Fruit fly (Drosophila melanogaster) whole organism, larva: ENCODE measurements around the gene CG33969.

Experiments used
- noc ChIP-seq: fragments of 200-800 bp; sonication (Bioruptor generic); optimal IDR thresholded peaks from 3 replicates; lab custom pipeline; 2019; ENCODE audit warnings: missing biosample characterization, mild to moderate bottlenecking, missing genetic modification characterization, moderate library complexity

CG33969 gene

DNA sequence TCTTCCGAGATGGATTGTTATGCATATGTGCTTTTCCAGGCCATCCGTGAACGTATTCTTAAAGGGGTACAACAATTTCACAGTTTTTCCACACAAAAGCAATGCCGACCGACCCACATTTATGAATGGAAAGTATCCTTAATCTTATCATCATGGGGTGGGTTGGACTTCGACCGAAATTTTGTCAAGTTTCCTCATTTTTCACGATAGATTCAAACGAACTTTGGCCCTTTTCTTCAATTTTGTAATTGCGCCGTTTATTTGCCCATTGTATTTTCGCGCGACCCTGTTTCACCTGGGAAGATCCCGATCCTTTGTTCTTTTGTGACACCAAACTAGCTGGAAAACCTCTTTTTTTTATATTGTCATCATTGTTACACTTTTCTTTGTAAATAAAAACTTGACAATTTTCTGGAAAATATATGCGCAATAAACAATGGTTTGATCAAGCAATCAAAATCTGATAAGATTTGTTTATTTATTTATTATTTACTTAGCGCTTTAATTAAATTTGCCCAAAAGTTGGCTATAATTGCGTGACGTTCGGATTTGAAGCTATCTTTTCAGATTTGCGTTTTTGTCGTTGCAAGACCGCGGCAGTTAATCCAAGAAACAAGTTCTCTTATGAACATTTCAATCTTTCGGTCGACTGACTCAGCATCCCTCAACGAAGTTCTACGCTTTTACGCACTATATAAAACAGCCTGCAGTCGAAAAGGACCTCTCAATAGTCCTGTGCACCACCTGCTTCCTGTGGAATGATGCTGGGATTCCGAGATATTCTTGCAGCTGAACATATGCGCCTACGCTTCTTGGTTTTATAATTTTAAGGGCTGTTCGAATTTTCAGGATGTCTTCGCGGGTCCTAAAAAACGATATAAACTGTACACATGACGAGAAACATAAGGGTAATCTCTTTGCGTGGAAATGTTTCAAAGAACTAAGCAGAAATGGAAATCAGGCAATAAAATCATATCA, 12.9 kb upstream of the CG33969 start:
- TF ChIP-seq noc (tag; lab: Kevin White, UChicago), result no peak

DNA sequence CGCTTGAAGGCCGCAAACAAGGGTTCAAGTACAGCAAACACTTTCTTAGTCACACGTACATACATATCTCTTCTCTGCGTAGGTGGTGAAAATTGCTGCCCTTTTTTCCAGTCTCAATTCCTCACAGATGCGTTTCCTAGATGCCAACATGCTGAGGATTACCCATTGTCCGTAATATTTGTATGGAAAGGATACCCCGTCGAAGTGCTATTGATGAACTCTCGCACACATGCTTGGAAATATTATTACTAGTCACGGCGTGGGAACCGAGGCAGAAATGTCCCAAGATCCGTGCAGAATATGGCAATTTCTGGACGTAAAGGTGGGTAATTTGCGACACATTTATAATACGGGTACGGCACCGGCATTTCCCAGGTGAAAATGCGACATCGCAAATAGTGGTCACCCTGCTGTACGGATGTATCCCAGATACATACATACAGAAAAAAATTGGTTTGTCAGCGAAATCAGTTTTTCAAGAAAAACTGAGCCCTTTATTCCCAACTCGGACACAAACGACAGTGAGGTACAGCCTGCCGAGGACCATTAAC, 12.1 kb upstream of the CG33969 start:
- no peak for TF ChIP-seq noc (tag; lab: Kevin White, UChicago)

DNA sequence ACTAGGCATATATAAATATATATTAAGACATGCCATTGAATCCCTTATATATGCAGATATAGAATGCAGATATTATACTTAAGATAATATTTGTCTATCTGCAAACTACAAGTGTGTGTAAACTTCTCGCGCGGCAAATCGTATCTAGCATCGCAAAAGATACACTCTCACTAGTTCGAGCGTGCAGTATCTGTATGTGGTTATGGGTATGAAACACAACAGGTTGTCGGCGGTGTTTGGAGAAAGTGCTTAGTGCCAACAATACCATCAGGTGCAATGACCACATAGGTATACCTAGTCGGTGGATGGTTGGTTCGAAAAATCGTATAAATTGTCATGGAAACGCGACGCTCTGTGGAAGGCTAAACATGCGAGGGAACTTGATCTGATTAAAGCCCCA, 11.2 kb upstream of the CG33969 start:
- no peak for TF ChIP-seq noc (tag; lab: Kevin White, UChicago)

DNA sequence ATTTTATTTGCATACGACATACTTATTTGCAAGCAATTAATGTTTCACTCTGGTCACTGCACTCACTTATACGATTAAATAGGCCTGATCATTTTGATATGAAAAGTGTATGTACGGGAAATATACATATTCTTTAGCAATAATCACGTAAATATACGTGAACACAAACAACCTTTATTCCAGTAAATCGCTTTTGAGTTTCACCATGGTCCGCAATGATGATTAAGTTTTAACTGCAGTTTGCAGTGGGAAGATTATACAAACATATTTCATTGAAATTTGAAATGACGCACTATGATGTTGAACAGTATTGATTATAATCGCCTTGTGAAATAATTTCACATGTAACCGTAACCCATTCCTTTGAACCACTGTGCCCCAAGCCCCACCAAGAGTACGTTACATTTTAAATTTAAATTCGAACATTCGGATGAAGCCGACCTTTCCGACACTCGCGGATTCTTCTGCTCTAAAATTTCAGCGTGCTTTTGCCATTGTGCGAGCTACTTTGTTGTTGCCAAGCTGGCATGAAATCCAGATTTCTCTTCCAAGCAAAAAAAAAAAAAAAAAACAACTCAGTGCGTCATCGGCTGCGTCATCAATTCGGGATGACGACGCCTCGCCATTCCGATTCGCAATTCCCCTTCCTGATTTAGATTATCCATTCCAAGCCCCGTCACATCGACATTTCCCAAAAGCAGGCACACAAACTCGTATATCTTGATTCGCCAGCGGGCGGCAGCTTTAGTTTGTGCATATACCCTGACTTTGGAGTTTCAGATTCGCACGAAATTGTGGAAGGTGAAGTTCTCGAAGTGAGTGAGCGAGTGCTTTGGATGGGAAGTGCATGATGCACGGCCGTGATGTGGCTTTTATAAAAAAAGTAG, 10.4 kb upstream of the CG33969 start:
- no peak for TF ChIP-seq noc (tag; lab: Kevin White, UChicago)

DNA sequence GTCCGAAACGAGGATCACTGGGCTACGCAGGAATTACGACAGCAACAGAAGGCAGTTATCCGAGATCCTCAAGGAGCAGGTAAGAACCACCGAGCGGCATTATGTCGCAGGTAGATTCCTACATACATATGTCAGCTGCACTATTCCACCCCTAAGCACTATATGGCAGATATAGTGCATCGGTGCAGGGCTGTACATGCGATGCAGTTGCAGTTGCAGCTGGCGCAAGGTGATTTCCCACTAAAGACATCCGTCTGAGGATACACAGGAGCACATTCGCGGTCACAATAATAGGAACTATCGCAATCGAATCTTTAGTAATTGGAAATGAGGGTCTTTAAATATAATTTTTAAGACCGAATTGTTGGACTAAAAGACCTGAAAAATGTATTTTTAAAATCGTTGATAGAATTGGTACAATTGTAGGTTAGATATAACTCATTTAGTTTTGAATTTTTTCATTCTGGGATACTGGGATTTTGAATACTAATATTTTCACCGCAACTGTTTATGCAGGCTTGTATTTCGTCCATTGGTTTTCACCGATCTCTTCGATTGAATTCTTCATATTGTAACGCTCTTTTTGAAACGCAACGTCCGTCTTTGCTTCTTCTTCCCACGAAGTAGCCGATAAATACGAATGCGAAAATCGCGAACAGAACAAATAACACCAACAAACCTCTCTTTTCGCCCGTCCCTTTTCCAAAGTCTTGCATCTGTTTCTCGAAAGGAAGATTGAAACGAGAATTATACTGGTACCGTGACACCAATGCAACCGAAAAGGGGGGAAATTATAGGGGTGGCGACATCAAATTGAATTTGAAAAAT, 9.5 kb upstream of the CG33969 start:
- no peak for TF ChIP-seq noc (tag; lab: Kevin White, UChicago)

DNA sequence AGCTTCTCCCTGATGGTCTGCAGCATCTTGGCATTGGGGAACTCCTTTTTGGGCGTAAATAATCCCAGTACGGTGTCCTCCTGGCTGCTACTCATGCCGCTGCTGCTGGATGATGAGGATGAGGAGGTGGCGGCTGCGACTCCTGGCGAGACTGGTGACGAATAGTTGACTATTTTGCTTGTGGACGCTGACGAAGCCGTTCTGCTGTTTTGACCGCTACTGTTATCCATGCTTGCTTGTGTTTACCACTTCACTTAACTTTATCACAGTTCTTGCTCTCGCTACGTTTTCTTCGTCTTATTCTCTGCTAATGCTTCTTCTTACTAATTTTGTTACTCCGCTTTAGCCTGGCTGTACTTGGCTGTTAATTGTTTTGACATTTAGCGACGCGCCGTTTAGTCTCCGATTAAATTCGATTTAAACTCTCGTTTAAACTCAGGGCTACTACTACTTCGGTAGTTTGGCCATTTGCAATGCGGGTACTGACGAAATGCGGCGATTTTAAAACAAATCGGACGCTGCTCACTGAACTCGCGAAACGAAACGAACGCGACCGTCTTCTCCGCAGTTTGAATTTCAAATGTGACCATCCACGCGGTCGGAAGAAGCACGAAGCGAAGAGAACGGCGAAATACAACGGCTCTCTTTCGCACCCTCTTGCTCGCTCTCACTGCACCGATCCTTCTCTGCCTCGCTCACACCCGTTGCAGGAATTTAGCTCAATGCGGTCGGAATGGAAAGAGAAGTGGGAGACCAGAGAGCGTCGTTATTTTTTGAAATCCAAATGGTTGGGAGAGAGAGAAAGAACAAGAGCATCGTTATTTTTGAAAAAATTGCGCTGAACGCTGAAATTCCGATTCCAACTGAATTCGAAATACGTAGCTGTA, 7.9 kb upstream of the CG33969 start, which contains the start of gene trbl:
TSS of gene trbl (minus strand) at position 584 of the 887 bp plus-strand sequence.
- TF ChIP-seq noc (tag; lab: Kevin White, UChicago), result no peak

DNA sequence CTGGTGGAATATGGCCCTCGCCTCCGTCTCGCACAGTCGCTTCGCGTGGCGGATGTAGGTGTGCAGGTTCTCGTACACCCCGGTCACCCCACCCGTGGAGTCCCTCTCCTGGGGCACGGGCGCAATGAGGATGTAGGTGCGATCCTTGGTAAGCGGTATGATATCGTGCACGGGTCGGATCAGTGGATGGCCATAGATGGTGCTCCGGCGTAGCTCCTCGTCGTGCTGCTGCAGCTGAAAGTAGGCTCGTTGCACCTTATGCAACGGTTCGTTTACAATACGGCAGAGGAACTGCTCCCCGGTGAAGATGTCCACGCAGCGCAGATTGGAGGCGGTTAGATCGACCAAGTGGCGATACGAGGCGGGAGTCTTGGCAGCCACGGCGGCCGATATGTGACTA, 7.2 kb upstream of the CG33969 start:
- no peak for TF ChIP-seq noc (tag; lab: Kevin White, UChicago)

DNA sequence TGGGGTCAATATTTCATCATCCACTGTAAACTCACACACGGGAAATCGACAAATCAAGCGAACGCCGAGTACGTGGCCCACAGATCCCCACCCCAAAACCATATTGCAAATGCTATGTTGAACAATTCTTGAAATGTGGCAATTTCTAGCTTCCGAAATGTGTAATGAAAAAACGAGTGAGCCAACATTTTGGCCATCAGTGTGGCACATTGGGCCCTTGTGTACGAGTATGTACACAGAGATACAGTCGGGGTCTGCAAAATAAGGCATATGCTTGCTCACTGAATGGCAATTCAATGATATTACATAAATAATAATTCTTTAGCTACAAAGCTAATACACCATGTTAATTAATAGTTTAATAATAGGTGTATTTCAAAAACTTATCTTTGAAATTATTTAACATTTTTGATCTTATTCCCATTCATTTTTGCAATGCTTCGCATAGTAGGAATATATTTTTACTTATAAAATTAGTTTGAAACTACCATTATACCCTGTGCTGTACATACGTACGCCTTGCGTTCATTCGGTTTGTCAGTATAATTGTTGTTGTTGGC, 6.3 kb upstream of the CG33969 start:
- TF ChIP-seq noc (tag; lab: Kevin White, UChicago), result peak; percentile 83

DNA sequence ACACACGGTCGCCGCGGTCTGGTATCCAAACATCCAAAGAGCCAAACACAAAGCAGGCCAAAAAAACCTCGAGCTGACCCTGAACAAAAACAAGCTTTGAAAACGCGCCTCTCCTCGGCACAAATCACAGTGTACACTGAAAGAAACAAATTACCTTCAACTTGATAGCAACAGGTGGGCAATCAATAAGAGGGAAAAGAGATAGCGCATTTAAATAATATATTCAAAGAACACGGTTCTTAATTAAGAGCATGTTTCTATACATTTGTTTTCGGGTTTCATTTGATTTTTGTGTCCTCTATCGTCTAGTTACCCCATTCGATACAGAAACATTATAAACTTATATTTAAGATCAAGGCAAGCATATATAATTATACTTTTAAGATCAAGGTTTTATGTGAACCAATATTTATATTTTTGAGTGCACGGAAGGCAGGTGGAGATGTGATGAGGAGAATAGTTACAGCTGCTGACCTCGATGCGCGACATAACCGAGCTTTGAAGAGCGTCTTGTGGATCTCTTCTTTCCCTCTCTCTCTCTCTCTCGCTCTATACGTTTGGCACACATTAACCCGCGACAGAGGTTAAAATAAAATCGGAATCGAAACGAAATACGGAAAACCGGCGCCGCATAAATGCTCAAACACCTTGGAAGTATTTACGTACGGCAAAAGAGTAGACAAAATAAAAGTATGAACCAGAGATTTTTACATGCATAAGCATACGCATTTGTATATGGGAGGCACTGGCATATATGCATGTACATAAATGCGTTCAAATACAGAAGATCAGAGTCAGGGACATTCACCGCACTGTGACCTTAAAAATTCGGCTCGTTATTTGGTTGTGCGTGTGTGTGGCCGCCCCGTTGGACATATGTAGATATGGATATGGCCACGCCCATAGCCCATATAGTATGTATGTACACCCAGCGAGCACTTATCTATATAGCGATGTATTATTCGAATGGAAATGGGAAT, 5.2 kb upstream of the CG33969 start:
- peak; percentile 75 for TF ChIP-seq noc (tag; lab: Kevin White, UChicago)

DNA sequence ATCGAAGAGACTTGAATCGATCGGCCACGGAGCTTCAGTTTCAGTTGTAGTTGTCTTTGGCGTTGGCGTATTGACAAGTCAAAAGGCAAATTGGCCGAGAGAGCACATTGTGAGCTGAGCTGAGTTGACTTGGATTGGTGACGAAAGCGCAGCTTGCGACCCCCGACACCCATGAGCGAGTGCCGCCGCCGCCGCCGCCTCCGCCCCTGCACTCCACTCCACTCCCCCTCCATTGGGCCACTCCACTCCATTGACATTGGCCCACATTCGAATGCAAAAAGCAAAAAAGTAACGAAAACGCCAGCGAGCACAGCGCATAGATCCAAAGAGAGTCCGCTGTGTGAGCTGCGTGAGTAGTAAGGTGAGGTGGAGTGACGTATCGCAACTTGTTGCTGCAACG, 4.4 kb upstream of the CG33969 start:
- no peak for TF ChIP-seq noc (tag; lab: Kevin White, UChicago)

DNA sequence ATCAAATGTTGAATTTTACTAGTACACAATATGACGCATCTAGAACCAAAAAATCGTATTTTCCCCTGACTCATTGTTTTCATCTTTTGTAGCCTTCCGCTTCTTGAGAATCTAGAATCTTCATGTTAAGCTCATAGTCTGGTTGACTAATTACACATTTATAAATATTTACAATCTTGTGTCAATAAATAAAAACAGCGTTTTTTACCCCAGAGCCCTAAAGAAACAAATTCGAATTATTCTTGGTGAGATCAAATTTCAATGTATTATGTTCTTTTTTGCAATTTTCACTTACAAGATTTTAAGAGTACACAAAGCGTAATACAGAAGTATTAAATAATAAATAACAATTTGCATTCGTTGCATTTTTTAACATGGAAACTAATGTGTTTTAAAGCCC, 2.7 kb upstream of the CG33969 start:
- no peak for TF ChIP-seq noc (tag; lab: Kevin White, UChicago)

DNA sequence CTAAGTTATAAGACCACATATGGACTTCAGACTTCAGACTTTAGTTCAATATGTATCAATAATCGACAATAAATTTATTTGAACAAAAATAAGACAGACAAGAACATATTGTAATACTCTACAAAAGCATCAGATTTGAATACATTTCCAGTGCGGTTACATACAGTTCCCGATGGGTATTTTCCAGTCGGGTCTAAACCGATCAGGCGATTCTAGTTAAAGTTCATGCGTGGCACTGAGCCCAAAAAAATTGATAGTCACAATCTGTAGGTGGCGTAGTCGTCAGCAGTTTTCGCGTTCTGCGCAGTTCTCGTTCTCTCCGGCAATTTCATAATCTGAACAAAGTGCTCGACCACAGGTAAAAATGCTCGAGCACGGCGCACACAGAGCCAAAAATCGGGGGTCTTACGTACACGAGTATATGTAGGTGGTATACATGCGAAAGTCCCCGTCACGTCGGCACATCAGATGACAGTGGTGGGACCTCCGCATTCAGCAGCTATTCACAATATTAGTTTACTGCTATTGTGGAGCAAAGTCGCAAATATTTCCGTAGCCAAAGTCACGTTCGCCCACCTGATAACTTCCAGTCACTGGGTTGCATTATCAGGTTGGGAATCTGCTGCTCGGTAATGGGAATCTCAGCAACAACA, 2.0 kb upstream of the CG33969 start:
- TF ChIP-seq noc (tag; lab: Kevin White, UChicago), result peak; percentile 93
